Fruit fly (Drosophila melanogaster): ENCODE measurements around the gene Nf1.

Gene Nf1

dm6 chr3R:26017294-26017770, 34.5 kb downstream of the Nf1 start:
- TF ChIP-seq CG7368 (GFP tag; optimal IDR thresholded peaks at IDR 0.05) (no peak), CG6163 (GFP tag; IDR thresholded peaks at IDR 0.05) (0 out of 3 replicates have a peak, but pooled peaks have one; percentile 27)

dm6 chr3R:26017771-26018731, 35.2 kb downstream of the Nf1 start:
- peak; percentile 82 for TF ChIP-seq Sox102F (GFP tag; optimal IDR thresholded peaks at IDR 0.05)
- peak; percentile 74; the same call in 2 of the 3 replicates for TF ChIP-seq CG6163 (GFP tag; IDR thresholded peaks at IDR 0.05)
- TF ChIP-seq CG32006 (GFP tag; optimal IDR thresholded peaks at IDR 0.05) = peak; percentile 88
- TF ChIP-seq salr (GFP tag; optimal IDR thresholded peaks at IDR 0.05) = peak; percentile 53 to 89
- peak; percentile 91 for TF ChIP-seq CG3919 (GFP tag; optimal IDR thresholded peaks at IDR 0.05)
- peak; percentile 88 for TF ChIP-seq Lpt (GFP tag; optimal IDR thresholded peaks at IDR 0.05)
- peak; percentile 92 for TF ChIP-seq acj6 (GFP tag; optimal IDR thresholded peaks at IDR 0.05)
- TF ChIP-seq Sox14 (GFP tag; optimal IDR thresholded peaks at IDR 0.05) = peak; percentile 70
- peak; percentile 96 for TF ChIP-seq CG6808 (GFP tag; optimal IDR thresholded peaks at IDR 0.05)
- peak; percentile 72 for TF ChIP-seq lz (GFP tag; optimal IDR thresholded peaks at IDR 0.05)
- peak; percentile 84 for TF ChIP-seq CG7368 (GFP tag; optimal IDR thresholded peaks at IDR 0.05)
- TF ChIP-seq CG31627 (GFP tag; optimal IDR thresholded peaks at IDR 0.05) = peak; percentile 58
- TF ChIP-seq CG11762 (GFP tag; optimal IDR thresholded peaks at IDR 0.05; ENCODE audit: insufficient read depth) = peak; percentile 81
- TF ChIP-seq net (GFP tag; optimal IDR thresholded peaks at IDR 0.05) = peak; percentile 90
- peak; percentile 91 for TF ChIP-seq CG9139 (GFP tag; optimal IDR thresholded peaks at IDR 0.05)
- peak; percentile 92 for TF ChIP-seq svp (GFP tag)
- TF ChIP-seq pdm3 (GFP tag; optimal IDR thresholded peaks at IDR 0.05) = peak; percentile 69
- TF ChIP-seq Met (GFP tag; optimal IDR thresholded peaks at IDR 0.05) = peak; percentile 84
- no peak for TF ChIP-seq Hr38 (GFP tag; optimal IDR thresholded peaks at IDR 0.05)
- TF ChIP-seq CG15336 (GFP tag; IDR thresholded peaks at IDR 0.05) = peak; percentile 85
- peak; percentile 75 for TF ChIP-seq CG6276 (GFP tag; optimal IDR thresholded peaks at IDR 0.05)
- TF ChIP-seq dac (GFP tag; optimal IDR thresholded peaks at IDR 0.05) = peak; percentile 64
- peak; percentile 88 for TF ChIP-seq CG10669 (GFP tag; optimal IDR thresholded peaks at IDR 0.05)
- TF ChIP-seq ss (GFP tag; optimal IDR thresholded peaks at IDR 0.05) = peak; percentile 97
- TF ChIP-seq vri (GFP tag; optimal IDR thresholded peaks at IDR 0.05) = peak; percentile 64
- peak; percentile 93 for TF ChIP-seq CG6792 (GFP tag; optimal IDR thresholded peaks at IDR 0.05)
- peak; percentile 68 for TF ChIP-seq Eip75B (GFP tag; optimal IDR thresholded peaks at IDR 0.05)
- TF ChIP-seq CG10631 (GFP tag; optimal IDR thresholded peaks at IDR 0.05) = peak; percentile 94
- TF ChIP-seq spab (GFP tag; optimal IDR thresholded peaks at IDR 0.05) = peak; percentile 95
- peak; percentile 86 for TF ChIP-seq Blimp-1 (GFP tag; optimal IDR thresholded peaks at IDR 0.05)
- peak; percentile 77 for TF ChIP-seq CG1621 (tag; optimal IDR thresholded peaks at IDR 0.05)
- peak; percentile 63 for TF ChIP-seq fkh (GFP tag; optimal IDR thresholded peaks at IDR 0.05)
- TF ChIP-seq Ets21C (GFP tag; optimal IDR thresholded peaks at IDR 0.05) = peak; percentile 18
- TF ChIP-seq Smox (GFP tag; optimal IDR thresholded peaks at IDR 0.05) = peak; percentile 79
- peak; percentile 84 for TF ChIP-seq topi (GFP tag; optimal IDR thresholded peaks at IDR 0.05)
- peak; percentile 94 for TF ChIP-seq CG34406 (GFP tag; optimal IDR thresholded peaks at IDR 0.05)
- peak; percentile 84 for TF ChIP-seq CG16779 (tag; optimal IDR thresholded peaks at IDR 0.05)
- TF ChIP-seq fd59A (GFP tag; optimal IDR thresholded peaks at IDR 0.05) = peak; percentile 92
- peak; percentile 81 for TF ChIP-seq CG4318 (GFP tag; optimal IDR thresholded peaks at IDR 0.05)
- peak; percentile 85 for TF ChIP-seq CG8319 (GFP tag; optimal IDR thresholded peaks at IDR 0.05)
- peak; percentile 93 for TF ChIP-seq achi (GFP tag; optimal IDR thresholded peaks at IDR 0.05)
- peak; percentile 73 for TF ChIP-seq fd85E (GFP tag; optimal IDR thresholded peaks at IDR 0.05)
- TF ChIP-seq OdsH (GFP tag; optimal IDR thresholded peaks at IDR 0.05) = peak; percentile 89
- peak; percentile 73 for TF ChIP-seq cyc (GFP tag; optimal IDR thresholded peaks at IDR 0.05)
- peak; percentile 56 for TF ChIP-seq Eip93F (GFP tag; optimal IDR thresholded peaks at IDR 0.05)
- TF ChIP-seq CG11902 (GFP tag; optimal IDR thresholded peaks at IDR 0.05) = peak; percentile 85
